Worm (Caenorhabditis elegans) whole organism, early embryonic: ENCODE data around the gene T16G12.4.

ENCODE experiments used
- B0310.2 ChIP-seq: sonication (generic microtip); optimal IDR thresholded peaks from 2 replicates; lab custom pipeline; 2016; ENCODE audit warnings: mild to moderate bottlenecking, missing genetic modification characterization, missing compliant biosample characterization
- F13C5.2 ChIP-seq: sonication (generic microtip); optimal IDR thresholded peaks from 2 replicates; lab custom pipeline; 2017; ENCODE audit warnings: mild to moderate bottlenecking, missing genetic modification characterization, inconsistent platforms, missing compliant biosample characterization
- aly-1 ChIP-seq: sonication (generic microtip); optimal IDR thresholded peaks from 2 replicates; lab custom pipeline; 2016; ENCODE audit warnings: missing genetic modification characterization, missing compliant biosample characterization
- ama-1 ChIP-seq: fragments of 150-350 bp; optimal IDR thresholded peaks from 2 replicates; lab custom pipeline; 2014
- ceh-13 ChIP-seq: fragments of 200-800 bp; sonication (Bioruptor generic); optimal IDR thresholded peaks from 2 replicates; lab custom pipeline; 2018; ENCODE audit warnings: mild to moderate bottlenecking, missing genetic modification characterization, missing compliant biosample characterization
- ceh-36 ChIP-seq: sonication (generic microtip); optimal IDR thresholded peaks from 2 replicates; lab custom pipeline; 2016; ENCODE audit warnings: missing genetic modification characterization, inconsistent platforms, missing compliant biosample characterization
- ets-7 ChIP-seq: sonication (generic microtip); optimal IDR thresholded peaks from 2 replicates; lab custom pipeline; 2016; ENCODE audit warnings: missing genotype, missing genetic modification characterization, missing compliant biosample characterization
- flt-1 ChIP-seq: fragments of 200-800 bp; sonication (Bioruptor generic); IDR thresholded peaks from 2 replicates; pipeline ENCODE4 v1.3.6; 2022; ENCODE audit warnings: missing genetic modification characterization, missing compliant biosample characterization
- hmbx-1 ChIP-seq: sonication (generic microtip); optimal IDR thresholded peaks from 2 replicates; lab custom pipeline; 2016; ENCODE audit warnings: mild to moderate bottlenecking, missing genetic modification characterization, missing compliant biosample characterization
- hmg-4 ChIP-seq: fragments of 200-800 bp; sonication (Bioruptor generic); optimal IDR thresholded peaks from 2 replicates; lab custom pipeline; 2018; ENCODE audit warnings: mild to moderate bottlenecking, missing genetic modification characterization, missing compliant biosample characterization
- hnd-1 ChIP-seq: sonication (generic microtip); optimal IDR thresholded peaks from 2 replicates; lab custom pipeline; 2016; ENCODE audit warnings: missing genetic modification characterization, missing compliant biosample characterization
- pes-1 ChIP-seq: fragments of 200-800 bp; sonication (Bioruptor generic); IDR thresholded peaks from 2 replicates; pipeline ENCODE4 v1.3.6; 2022; ENCODE audit warnings: missing genetic modification reagents, missing genetic modification characterization, missing compliant biosample characterization
- scrt-1 ChIP-seq: fragments of 200-800 bp; sonication (Bioruptor generic); IDR thresholded peaks from 2 replicates; pipeline ENCODE4 v1.3.6; 2022; ENCODE audit warnings: missing genetic modification characterization, missing compliant biosample characterization
- sea-1 ChIP-seq: fragments of 200-800 bp; sonication (Bioruptor generic); conservative IDR thresholded peaks from 2 replicates; pipeline ENCODE4 v1.3.6; 2022; ENCODE audit warnings: missing genetic modification characterization, missing compliant biosample characterization
- tbx-11 ChIP-seq: fragments of 200-800 bp; sonication (Bioruptor generic); IDR thresholded peaks from 2 replicates; pipeline ENCODE4 v1.3.6; 2022; ENCODE audit warnings: missing genetic modification characterization, missing compliant biosample characterization
- tbx-37 ChIP-seq: fragments of 200-800 bp; sonication (Bioruptor generic); conservative IDR thresholded peaks from 2 replicates; pipeline ENCODE4 v1.3.6; 2022; ENCODE audit warnings: missing genetic modification reagents, missing genetic modification characterization, missing compliant biosample characterization
- tra-4 ChIP-seq: sonication (generic microtip); optimal IDR thresholded peaks from 2 replicates; lab custom pipeline; 2017; ENCODE audit warnings: missing genetic modification characterization, missing compliant biosample characterization

The T16G12.4 gene

ce11 chrIII:10088508-10088981, 30.9 kb downstream of the T16G12.4 start, which contains the start of gene hal-2:
TSS of gene hal-2 (minus strand) at chrIII:10088931.
- no peak for TF ChIP-seq flt-1 (GFP tag; lab: Robert Waterston, UW)
- TF ChIP-seq aly-1 (tag; lab: Kevin White, UChicago) = no peak
- TF ChIP-seq B0310.2 (tag; lab: Kevin White, UChicago) = no peak
- TF ChIP-seq ceh-36 (tag; lab: Kevin White, UChicago) = no peak
- TF ChIP-seq tbx-11 = no peak
- no peak for TF ChIP-seq ceh-13
- no peak for TF ChIP-seq tra-4 (tag; lab: Kevin White, UChicago)
- no peak for TF ChIP-seq ets-7 (tag; lab: Kevin White, UChicago)
- TF ChIP-seq hmbx-1 (tag; lab: Kevin White, UChicago) = no peak
- no peak for TF ChIP-seq F13C5.2
- no peak for TF ChIP-seq sea-1 (GFP tag; lab: Robert Waterston, UW)

ce11 chrIII:10090685-10091084, 33.1 kb downstream of the T16G12.4 start, which contains the start of gene gtf-2H2C:
TSS of gene gtf-2H2C (minus strand) at chrIII:10090785.
- TF ChIP-seq hmbx-1 (tag; lab: Kevin White, UChicago) (no peak), ama-1 (lab: Kevin White, UChicago) (no peak), aly-1 (tag; lab: Kevin White, UChicago) (no peak), hnd-1 (tag; lab: Kevin White, UChicago) (no peak), flt-1 (GFP tag; lab: Robert Waterston, UW) (no peak), scrt-1 (no peak), tbx-37 (no peak), tbx-11 (no peak), hmg-4 (GFP tag; lab: Kevin White, UChicago) (no peak), ceh-13 (no peak), sea-1 (GFP tag; lab: Robert Waterston, UW) (no peak), F13C5.2 (no peak)

ce11 chrIII:10093093-10093492, 35.5 kb downstream of the T16G12.4 start:
- TF ChIP-seq F13C5.2 (no peak), ceh-36 (tag; lab: Kevin White, UChicago) (no peak), pes-1 (GFP tag; lab: Robert Waterston, UW) (no peak)

- no peak for TF ChIP-seq B0310.2 (tag; lab: Kevin White, UChicago)
- no peak for TF ChIP-seq tbx-37
- TF ChIP-seq ceh-36 (tag; lab: Kevin White, UChicago) = peak; percentile 43
- no peak for TF ChIP-seq sea-1 (GFP tag; lab: Robert Waterston, UW)
- TF ChIP-seq F13C5.2 = peak; percentile 23
- peak; percentile 52 for TF ChIP-seq aly-1 (tag; lab: Kevin White, UChicago)
- no peak for TF ChIP-seq tra-4 (tag; lab: Kevin White, UChicago)
- peak; percentile 91 for TF ChIP-seq hmg-4 (GFP tag; lab: Kevin White, UChicago)
- TF ChIP-seq hnd-1 (tag; lab: Kevin White, UChicago) = no peak
- no peak for TF ChIP-seq hmbx-1 (tag; lab: Kevin White, UChicago)
These were observed 36.9 kb downstream of the T16G12.4 start for ce11 chrIII:10094538-10094937.

- TF ChIP-seq B0310.2 (tag; lab: Kevin White, UChicago) (no peak), hmg-4 (GFP tag; lab: Kevin White, UChicago) (no peak), hmbx-1 (tag; lab: Kevin White, UChicago) (no peak), F13C5.2 (no peak), tbx-11 (no peak)
These were observed 37.8 kb downstream of the T16G12.4 start for ce11 chrIII:10095377-10095776.

DNA sequence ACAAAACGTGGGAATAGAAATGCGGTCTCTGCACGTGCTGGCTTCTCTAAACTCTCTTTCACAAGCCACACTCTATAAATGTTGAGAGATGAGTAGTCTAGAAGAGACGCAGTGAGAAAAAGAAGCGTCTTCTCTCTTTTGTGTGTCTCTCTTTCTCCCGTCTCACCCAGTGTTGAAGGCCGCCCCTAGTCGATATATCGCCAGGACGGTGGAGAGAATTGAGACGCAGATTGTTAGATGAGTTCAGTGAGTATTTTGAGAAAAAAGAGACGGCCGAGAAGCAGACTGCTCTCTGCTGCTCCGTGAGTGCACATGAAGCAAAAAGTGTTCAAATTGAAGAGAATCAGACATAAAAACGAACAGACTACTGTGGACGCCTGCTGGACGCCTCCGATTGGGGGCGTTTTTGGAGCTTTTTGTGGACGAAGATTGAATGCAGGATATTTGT, 38.9 kb downstream of the T16G12.4 start:
- TF ChIP-seq hnd-1 (tag; lab: Kevin White, UChicago) (no peak), hmg-4 (GFP tag; lab: Kevin White, UChicago) (peak; percentile 57)

DNA sequence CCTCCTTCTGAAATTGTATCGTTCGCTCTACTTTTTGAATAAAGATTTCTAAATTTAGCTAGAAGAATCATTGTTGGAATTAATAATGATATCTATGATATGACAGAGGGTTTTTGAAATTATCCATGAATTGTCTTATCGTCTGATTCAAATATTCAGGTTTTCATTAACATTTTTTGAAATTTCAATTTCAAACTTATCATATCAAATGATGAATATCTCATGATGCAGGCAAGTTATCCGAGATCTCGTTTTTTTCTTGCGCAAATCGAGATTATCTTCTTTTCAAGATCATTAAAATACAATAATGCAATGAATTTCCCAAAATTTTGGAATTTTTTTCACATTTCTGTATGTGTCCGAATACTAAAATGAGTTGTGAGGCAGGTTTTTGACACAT, 40.4 kb downstream of the T16G12.4 start, which contains the start of gene spop-1:
TSS of gene spop-1 (minus strand) at position 101 of the 400 bp plus-strand sequence.
- TF ChIP-seq scrt-1 = no peak
- TF ChIP-seq hmbx-1 (tag; lab: Kevin White, UChicago) = no peak
- no peak for TF ChIP-seq hnd-1 (tag; lab: Kevin White, UChicago)
- TF ChIP-seq tra-4 (tag; lab: Kevin White, UChicago) = no peak
- TF ChIP-seq ceh-13 = no peak
- no peak for TF ChIP-seq aly-1 (tag; lab: Kevin White, UChicago)
- TF ChIP-seq sea-1 (GFP tag; lab: Robert Waterston, UW) = no peak
- TF ChIP-seq ets-7 (tag; lab: Kevin White, UChicago) = no peak
- no peak for TF ChIP-seq F13C5.2
- TF ChIP-seq ama-1 (lab: Kevin White, UChicago) = no peak
- TF ChIP-seq pes-1 (GFP tag; lab: Robert Waterston, UW) = no peak
- no peak for TF ChIP-seq hmg-4 (GFP tag; lab: Kevin White, UChicago)
- no peak for TF ChIP-seq flt-1 (GFP tag; lab: Robert Waterston, UW)
- TF ChIP-seq B0310.2 (tag; lab: Kevin White, UChicago) = no peak
- TF ChIP-seq ceh-36 (tag; lab: Kevin White, UChicago) = no peak
- TF ChIP-seq tbx-11 = no peak
- TF ChIP-seq tbx-37 = no peak

- TF ChIP-seq scrt-1 (no peak), B0310.2 (tag; lab: Kevin White, UChicago) (no peak), pes-1 (GFP tag; lab: Robert Waterston, UW) (no peak), tbx-11 (no peak), tra-4 (tag; lab: Kevin White, UChicago) (no peak), F13C5.2 (no peak)
These were observed 43.7 kb downstream of the T16G12.4 start, which contains the start of gene kel-10 for ce11 chrIII:10101352-10101751. TSS of gene kel-10 (minus strand) at chrIII:10101452.
